Worm (Caenorhabditis elegans) whole organism, L4 larva: ENCODE results near the gene polq-1.

Experiments used
- T26A8.4 ChIP-seq: fragments of 200-800 bp; sonication (Bioruptor generic); IDR thresholded peaks from 2 replicates; pipeline ENCODE4 v1.3.6; 2022; ENCODE audit warnings: missing genetic modification characterization, missing compliant biosample characterization
- Y75B8A.6 ChIP-seq: fragments of 200-800 bp; sonication (Bioruptor generic); IDR thresholded peaks from 2 replicates; pipeline ENCODE4 v1.3.6; 2022; ENCODE audit warnings: missing genetic modification reagents, missing genetic modification characterization, missing compliant biosample characterization
- ZK337.2 ChIP-seq: fragments of 200-800 bp; sonication (Bioruptor generic); IDR thresholded peaks from 2 replicates; pipeline ENCODE4 v1.3.6; 2022; ENCODE audit warnings: missing genetic modification reagents, missing genetic modification characterization, missing compliant biosample characterization
- ZK546.5 ChIP-seq, 2 experiments: sonication (generic microtip); optimal IDR thresholded peaks; 2 replicates each; lab custom pipeline; 2017; ENCODE audit warnings: missing biosample characterization in 2 of 2, missing genetic modification characterization in 2 of 2
- aha-1 ChIP-seq: fragments of 150-350 bp; peaks from one replicate; lab custom pipeline; 2014; ENCODE audit warnings: missing biosample characterization, missing genetic modification characterization
- aly-2 ChIP-seq: sonication (generic microtip); optimal IDR thresholded peaks from 2 replicates; lab custom pipeline; 2018; ENCODE audit warnings: missing biosample characterization, missing genetic modification characterization
- ama-1 ChIP-seq: fragments of 150-350 bp; optimal IDR thresholded peaks from 2 replicates; lab custom pipeline; 2014; ENCODE audit warnings: inconsistent platforms, mixed read lengths
- arid-1 ChIP-seq: fragments of 200-800 bp; sonication (Bioruptor generic); conservative IDR thresholded peaks from 2 replicates; pipeline ENCODE4 v1.3.6; 2022; ENCODE audit warnings: missing genetic modification reagents, missing genetic modification characterization, missing compliant biosample characterization
- ces-1 ChIP-seq: fragments of 150-350 bp; sonication (generic microtip); optimal IDR thresholded peaks from 4 replicates; lab custom pipeline; 2014; ENCODE audit warnings: missing biosample characterization, missing genetic modification reagents, missing genetic modification characterization
- daf-16 ChIP-seq, 3 experiments: sonication (generic microtip); optimal IDR thresholded peaks; 2 replicates each; lab custom pipeline; 2016 to 2017; ENCODE audit warnings: missing genetic modification characterization in 3 of 3, missing genetic modification reagents in 3 of 3, mild to moderate bottlenecking in 2 of 3, missing compliant biosample characterization in 2 of 3, missing biosample characterization in 1 of 3, moderate library complexity in 1 of 3
- dmd-6 ChIP-seq: fragments of 200-800 bp; sonication (Bioruptor generic); IDR thresholded peaks from 2 replicates; pipeline ENCODE4 v1.3.6; 2022; ENCODE audit warnings: missing genetic modification reagents, missing genetic modification characterization, missing compliant biosample characterization
- dmd-9 ChIP-seq: fragments of 200-800 bp; sonication (Bioruptor generic); IDR thresholded peaks from 2 replicates; pipeline ENCODE4 v1.3.6; 2022; ENCODE audit warnings: missing genetic modification reagents, missing genetic modification characterization, missing compliant biosample characterization
- dve-1 ChIP-seq: sonication (generic microtip); optimal IDR thresholded peaks from 2 replicates; lab custom pipeline; 2017; ENCODE audit warnings: antibody characterized with exemption, mild to moderate bottlenecking, missing genetic modification characterization, missing compliant biosample characterization; ENCODE audit not compliant: insufficient read depth
- egl-27 ChIP-seq: sonication (generic microtip); optimal IDR thresholded peaks from 3 replicates; lab custom pipeline; 2017; ENCODE audit warnings: missing biosample characterization, missing genetic modification reagents, missing genetic modification characterization
- egl-43 ChIP-seq: fragments of 200-800 bp; sonication (Bioruptor generic); IDR thresholded peaks from 2 replicates; pipeline ENCODE4 v1.3.6; 2022; ENCODE audit warnings: missing genetic modification reagents, missing genetic modification characterization, missing compliant biosample characterization
- hlh-11 ChIP-seq: fragments of 200-800 bp; sonication (Bioruptor generic); optimal IDR thresholded peaks from 2 replicates; lab custom pipeline; 2018; ENCODE audit warnings: mild to moderate bottlenecking, missing genetic modification characterization, missing compliant biosample characterization
- hlh-30 ChIP-seq: sonication (generic microtip); optimal IDR thresholded peaks from 2 replicates; lab custom pipeline; 2017; ENCODE audit warnings: antibody characterized with exemption, mild to moderate bottlenecking, missing genetic modification characterization, missing compliant biosample characterization; ENCODE audit not compliant: insufficient read depth
- hmg-1.1 ChIP-seq: fragments of 200-800 bp; sonication (Bioruptor generic); IDR thresholded peaks from 2 replicates; pipeline ENCODE4 v1.3.6; 2022; ENCODE audit warnings: missing genetic modification reagents, missing genetic modification characterization, missing compliant biosample characterization
- lim-7 ChIP-seq: fragments of 200-800 bp; sonication (Bioruptor generic); IDR thresholded peaks from 2 replicates; pipeline ENCODE4 v1.3.6; 2022; ENCODE audit warnings: missing genetic modification characterization, missing compliant biosample characterization
- lin-1 ChIP-seq: fragments of 200-800 bp; sonication (Bioruptor generic); IDR thresholded peaks from 2 replicates; pipeline ENCODE4 v1.3.6; 2022; ENCODE audit warnings: missing genetic modification reagents, missing genetic modification characterization, missing compliant biosample characterization
- lin-15B ChIP-seq: fragments of 150-350 bp; sonication (generic microtip); optimal IDR thresholded peaks from 3 replicates; lab custom pipeline; 2014; ENCODE audit warnings: missing biosample characterization, missing genetic modification characterization
- lin-29 ChIP-seq: fragments of 200-800 bp; sonication (Bioruptor generic); IDR thresholded peaks from 2 replicates; pipeline ENCODE4 v1.3.6; 2022; ENCODE audit warnings: missing genetic modification reagents, missing genetic modification characterization, missing compliant biosample characterization
- madf-5 ChIP-seq, 2 experiments: fragments of 200-800 bp; sonication (Bioruptor generic); IDR thresholded peaks; 2 replicates each; pipeline ENCODE4 v1.3.6; 2022; ENCODE audit warnings: missing compliant biosample characterization in 2 of 2, missing genetic modification characterization in 2 of 2
- madf-9 ChIP-seq: fragments of 200-800 bp; sonication (Bioruptor generic); conservative IDR thresholded peaks from 2 replicates; pipeline ENCODE4 v1.3.6; 2022; ENCODE audit warnings: missing genetic modification reagents, missing genetic modification characterization, missing compliant biosample characterization
- mdt-29 ChIP-seq: fragments of 200-800 bp; sonication (Bioruptor generic); IDR thresholded peaks from 2 replicates; pipeline ENCODE4 v1.3.6; 2022; ENCODE audit warnings: missing genetic modification reagents, missing genetic modification characterization, missing compliant biosample characterization
- mes-2 ChIP-seq: sonication (generic microtip); optimal IDR thresholded peaks from 2 replicates; lab custom pipeline; 2016; ENCODE audit warnings: missing genotype, mild to moderate bottlenecking, missing genetic modification characterization, missing compliant biosample characterization; ENCODE audit not compliant: poor library complexity, severe bottlenecking
- mxl-2 ChIP-seq: fragments of 200-800 bp; sonication (Bioruptor generic); conservative IDR thresholded peaks from 2 replicates; pipeline ENCODE4 v1.3.6; 2022; ENCODE audit warnings: missing genetic modification reagents, missing genetic modification characterization, missing compliant biosample characterization
- mxl-3 ChIP-seq: fragments of 200-800 bp; sonication (Bioruptor generic); optimal IDR thresholded peaks from 2 replicates; lab custom pipeline; 2018; ENCODE audit warnings: mild to moderate bottlenecking, missing genetic modification characterization, missing compliant biosample characterization
- nhr-10 ChIP-seq: fragments of 150-350 bp; optimal IDR thresholded peaks from 2 replicates; lab custom pipeline; 2014; ENCODE audit warnings: missing biosample characterization, missing genetic modification characterization
- nhr-102 ChIP-seq: sonication (generic microtip); optimal IDR thresholded peaks from 2 replicates; lab custom pipeline; 2016; ENCODE audit warnings: mild to moderate bottlenecking, missing genetic modification characterization, moderate library complexity, missing compliant biosample characterization
- nhr-237 ChIP-seq: sonication (generic microtip); optimal IDR thresholded peaks from 2 replicates; lab custom pipeline; 2017; ENCODE audit warnings: missing biosample characterization, missing genetic modification characterization
- nhr-28 ChIP-seq: fragments of 150-350 bp; optimal IDR thresholded peaks from 2 replicates; lab custom pipeline; 2014; ENCODE audit warnings: missing biosample characterization, missing genetic modification characterization
- nhr-42 ChIP-seq: fragments of 200-800 bp; sonication (Bioruptor generic); IDR thresholded peaks from 2 replicates; pipeline ENCODE4 v1.3.6; 2022; ENCODE audit warnings: missing genetic modification characterization, missing compliant biosample characterization
- nhr-76 ChIP-seq: fragments of 150-350 bp; optimal IDR thresholded peaks from 2 replicates; lab custom pipeline; 2014; ENCODE audit warnings: missing biosample characterization, missing genetic modification characterization
- php-3 ChIP-seq: fragments of 200-800 bp; sonication (Bioruptor generic); IDR thresholded peaks from 2 replicates; pipeline ENCODE4 v1.3.6; 2022; ENCODE audit warnings: missing genetic modification reagents, missing genetic modification characterization, missing compliant biosample characterization
- pqm-1 ChIP-seq: sonication (generic microtip); optimal IDR thresholded peaks from 2 replicates; lab custom pipeline; 2017; ENCODE audit warnings: missing biosample characterization, missing genetic modification characterization
- rbr-2 ChIP-seq: sonication (generic microtip); optimal IDR thresholded peaks from 2 replicates; lab custom pipeline; 2016; ENCODE audit warnings: missing genotype, missing genetic modification characterization, missing compliant biosample characterization
- snpc-1.2 ChIP-seq: fragments of 200-800 bp; sonication (Bioruptor generic); IDR thresholded peaks from 2 replicates; pipeline ENCODE4 v1.3.6; 2022; ENCODE audit warnings: missing genetic modification reagents, missing genetic modification characterization, missing compliant biosample characterization
- spr-1 ChIP-seq: sonication (generic microtip); optimal IDR thresholded peaks from 2 replicates; lab custom pipeline; 2016; ENCODE audit warnings: mild to moderate bottlenecking, missing genetic modification characterization, missing compliant biosample characterization
- tra-1 ChIP-seq: fragments of 200-800 bp; sonication (Bioruptor generic); IDR thresholded peaks from 2 replicates; pipeline ENCODE4 v1.3.6; 2022; ENCODE audit warnings: missing genetic modification reagents, missing genetic modification characterization, missing compliant biosample characterization
- unc-62 ChIP-seq, 3 experiments: fragments of 150-350 bp in 1 of 3; sonication (generic microtip); optimal IDR thresholded peaks in 2 of 3; peaks in 1 of 3; 1 replicate in 1 of 3; 2 replicates in 2 of 3; lab custom pipeline; 2014 to 2017; ENCODE audit warnings: missing biosample characterization in 3 of 3, missing genetic modification characterization in 3 of 3, missing genetic modification reagents in 3 of 3, missing genotype in 1 of 3
- vab-7 ChIP-seq: fragments of 200-800 bp; sonication (Bioruptor generic); IDR thresholded peaks from 2 replicates; pipeline ENCODE4 v1.3.6; 2022; ENCODE audit warnings: missing genetic modification reagents, missing genetic modification characterization, missing compliant biosample characterization

The polq-1 gene

DNA sequence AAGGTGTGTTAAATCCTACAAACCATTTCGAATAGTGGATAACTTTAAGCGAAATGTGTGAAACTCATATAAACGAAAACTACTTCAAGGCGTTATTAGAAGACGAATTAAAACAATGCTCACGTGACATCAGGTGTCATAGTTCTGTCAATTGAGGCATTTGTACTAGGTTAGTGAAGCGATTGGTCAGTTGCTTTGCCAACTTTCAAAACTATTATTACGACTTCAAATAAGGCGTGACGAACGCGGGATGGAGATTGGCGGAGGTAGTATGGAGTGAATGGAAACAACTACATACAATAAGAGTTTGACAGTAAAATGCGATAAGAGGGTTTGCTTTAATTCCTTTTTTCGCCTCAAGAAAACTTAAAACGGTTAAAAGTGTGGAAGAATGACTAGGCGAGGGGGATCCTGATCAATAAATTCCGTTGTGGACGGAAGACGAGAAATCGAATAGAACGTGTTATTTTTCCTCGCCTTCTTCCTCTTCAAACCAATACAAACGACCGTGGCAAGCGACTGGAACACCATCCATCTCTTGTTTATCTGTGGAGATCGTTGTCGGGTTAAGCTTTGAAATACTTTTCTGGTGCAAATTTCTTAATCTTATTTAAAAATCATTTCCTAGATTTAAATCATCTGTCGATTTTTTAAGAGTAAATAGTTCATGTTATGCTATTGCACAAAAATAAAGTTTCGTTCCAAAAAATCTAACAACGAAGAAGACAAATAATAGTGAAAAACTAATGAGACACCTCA lies 38.0 kb upstream of the polq-1 start:
- TF ChIP-seq lin-15B (tag; lab: Kevin White, UChicago) (no peak), aha-1 (tag; lab: Kevin White, UChicago) (peak; percentile 47), unc-62 (GFP tag; optimal IDR thresholded peaks at IDR 0.05 in 1 of 2; lab: Kevin White, UChicago) (peak in 1 of 2 experiments; percentile 52), unc-62 (tag; optimal IDR thresholded peaks at IDR 0.05; lab: Kevin White, UChicago) (no peak), hlh-30 (peak; percentile 52), lin-29 (GFP tag; lab: Robert Waterston, UW) (no peak), daf-16 (GFP tag; optimal IDR thresholded peaks at IDR 0.05; lab: Kevin White, UChicago) (no peak), daf-16 (tag; optimal IDR thresholded peaks at IDR 0.05; lab: Kevin White, UChicago) (peak; percentile 7), hmg-1.1 (GFP tag; lab: Robert Waterston, UW) (0 out of 2 replicates have a peak, but pooled peaks have one; percentile 19), dve-1 (peak; percentile 56), dmd-6 (GFP tag; lab: Robert Waterston, UW) (peak; percentile 64)

DNA sequence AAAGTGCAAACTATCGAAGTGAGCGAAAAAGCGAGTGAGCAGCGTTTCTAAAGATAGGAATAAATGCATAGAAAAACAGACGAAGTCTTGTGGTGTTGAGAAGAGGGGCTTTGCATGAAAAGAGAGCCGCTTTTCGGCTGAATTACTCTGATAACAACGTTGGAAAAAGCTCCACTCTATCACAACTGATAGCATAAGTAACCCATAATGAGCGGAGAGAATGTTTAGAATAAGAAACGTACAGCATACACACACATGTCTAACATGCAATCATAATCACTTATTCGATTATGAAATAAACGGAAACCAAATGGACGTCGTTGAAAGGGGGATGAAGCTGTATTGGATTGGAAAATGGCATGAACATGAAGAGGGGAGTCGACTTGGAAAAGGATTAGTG lies 37.3 kb upstream of the polq-1 start:
- TF ChIP-seq pqm-1 (tag; lab: Kevin White, UChicago) (peak; percentile 59), ZK337.2 (GFP tag; lab: Robert Waterston, UW) (no peak), nhr-42 (no peak), nhr-28 (tag; lab: Kevin White, UChicago) (peak; percentile 41), rbr-2 (tag; lab: Kevin White, UChicago) (no peak), lim-7 (GFP tag; lab: Robert Waterston, UW) (no peak), snpc-1.2 (GFP tag; lab: Robert Waterston, UW) (no peak), nhr-237 (tag; lab: Kevin White, UChicago) (no peak), nhr-10 (tag; lab: Kevin White, UChicago) (no peak), ZK546.5 (tag; optimal IDR thresholded peaks at IDR 0.05; lab: Kevin White, UChicago) (no peak), dmd-9 (GFP tag; lab: Robert Waterston, UW) (no peak), lin-15B (tag; lab: Kevin White, UChicago) (no peak), mdt-29 (0 out of 2 replicates have a peak, but pooled peaks have one; percentile 8), Y75B8A.6 (no peak), arid-1 (no peak), hlh-11 (peak; percentile 45), nhr-76 (tag; lab: Kevin White, UChicago) (no peak), daf-16 (GFP tag; optimal IDR thresholded peaks at IDR 0.05; lab: Kevin White, UChicago) (no peak), daf-16 (tag; optimal IDR thresholded peaks at IDR 0.05; lab: Kevin White, UChicago) (peak; percentile 49), unc-62 (GFP tag; optimal IDR thresholded peaks at IDR 0.05 in 1 of 2; lab: Kevin White, UChicago) (peak in 1 of 2 experiments; percentile 87), unc-62 (tag; optimal IDR thresholded peaks at IDR 0.05; lab: Kevin White, UChicago) (no peak), php-3 (no peak), vab-7 (GFP tag; lab: Robert Waterston, UW) (no peak), tra-1 (no peak), mxl-2 (GFP tag; lab: Robert Waterston, UW) (no peak), dmd-6 (GFP tag; lab: Robert Waterston, UW) (peak; percentile 43; the same call in 1 of the 2 replicates), nhr-102 (tag; lab: Kevin White, UChicago) (no peak), egl-27 (tag; lab: Kevin White, UChicago) (no peak), ama-1 (no peak), dve-1 (peak; percentile 16), madf-9 (GFP tag; lab: Robert Waterston, UW) (no peak), mes-2 (tag; lab: Kevin White, UChicago) (peak; percentile 24), ces-1 (no peak), lin-1 (GFP tag; lab: Robert Waterston, UW) (no peak), aly-2 (no peak), madf-5 (GFP tag; IDR thresholded peaks at IDR 0.05; lab: Robert Waterston, UW) (0 out of 4 replicates have a peak, but pooled peaks of 1 of the 2 experiments have one; percentile 35), mxl-3 (GFP tag; lab: Kevin White, UChicago) (peak; percentile 61), T26A8.4 (GFP tag; lab: Robert Waterston, UW) (no peak), egl-43 (GFP tag; lab: Robert Waterston, UW) (no peak), spr-1 (tag; lab: Kevin White, UChicago) (no peak)
